Fruit fly (Drosophila melanogaster): Measurements from ENCODE around the gene Chsy.
A peak's percentile ranks its signal among the peaks of the same experiment; 100 is the strongest.

Gene Chsy

dm6 chrX:15593477-15594229 lies at the start of gene Chsy (continued):
- TF ChIP-seq corto (GFP tag; optimal IDR thresholded peaks at IDR 0.05) (no peak), gt (GFP tag; IDR thresholded peaks at IDR 0.05) (no peak), D19B (GFP tag; optimal IDR thresholded peaks at IDR 0.05) (no peak), Doc2 (GFP tag; IDR thresholded peaks at IDR 0.05) (no peak), CG1792 (GFP tag; optimal IDR thresholded peaks at IDR 0.05) (no peak), NfI (GFP tag; optimal IDR thresholded peaks at IDR 0.05) (no peak), Bdp1 (GFP tag; optimal IDR thresholded peaks at IDR 0.05) (no peak), hb (GFP tag; IDR thresholded peaks at IDR 0.05; ENCODE audit: partially characterized antibody) (no peak), gem (tag; optimal IDR thresholded peaks at IDR 0.05) (peak; percentile 52), cas (GFP tag; IDR thresholded peaks at IDR 0.05) (no peak), jigr1 (GFP tag; IDR thresholded peaks at IDR 0.05) (no peak), mam (GFP tag; optimal IDR thresholded peaks at IDR 0.05) (no peak), CG7271 (tag; optimal IDR thresholded peaks at IDR 0.05) (no peak), CG13123 (GFP tag; optimal IDR thresholded peaks at IDR 0.05) (no peak), CG11398 (GFP tag; optimal IDR thresholded peaks at IDR 0.05) (no peak), bbx (GFP tag; IDR thresholded peaks at IDR 0.05; ENCODE audit: partially characterized antibody) (no peak), klu (GFP tag; IDR thresholded peaks at IDR 0.05) (no peak), ac (GFP tag; optimal IDR thresholded peaks at IDR 0.05) (no peak), ase (GFP tag; IDR thresholded peaks at IDR 0.05) (no peak), CG7372 (GFP tag; IDR thresholded peaks at IDR 0.05) (0 out of 2 replicates have a peak, but pooled peaks have one; percentile 8), gcm2 (GFP tag; optimal IDR thresholded peaks at IDR 0.05) (no peak), sens-2 (GFP tag; IDR thresholded peaks at IDR 0.05) (no peak), eve (GFP tag; optimal IDR thresholded peaks at IDR 0.05) (no peak), PHDP (tag; optimal IDR thresholded peaks at IDR 0.05) (no peak), wor (GFP tag; IDR thresholded peaks at IDR 0.05) (no peak), CG9215 (GFP tag; IDR thresholded peaks at IDR 0.05) (no peak), tx (GFP tag; optimal IDR thresholded peaks at IDR 0.05) (no peak), CG4360 (GFP tag; IDR thresholded peaks at IDR 0.05) (no peak), Usf (GFP tag; optimal IDR thresholded peaks at IDR 0.05) (no peak), bab2 (GFP tag; optimal IDR thresholded peaks at IDR 0.05) (no peak), repo (GFP tag; optimal IDR thresholded peaks at IDR 0.05) (no peak), CG3838 (GFP tag; optimal IDR thresholded peaks at IDR 0.05) (no peak), CG11504 (tag; optimal IDR thresholded peaks at IDR 0.05) (no peak), unpg (GFP tag; optimal IDR thresholded peaks at IDR 0.05) (no peak), NC2β (GFP tag; optimal IDR thresholded peaks at IDR 0.05) (no peak), CG31365 (tag; optimal IDR thresholded peaks at IDR 0.05) (no peak), her (GFP tag; optimal IDR thresholded peaks at IDR 0.05) (no peak), dysf (GFP tag; IDR thresholded peaks at IDR 0.05) (no peak), NK7.1 (GFP tag; optimal IDR thresholded peaks at IDR 0.05) (no peak), scrt (GFP tag; optimal IDR thresholded peaks at IDR 0.05) (no peak), CG10543 (GFP tag; optimal IDR thresholded peaks at IDR 0.05) (peak; percentile 10), chm (GFP tag; IDR thresholded peaks at IDR 0.05) (no peak), Trl (optimal IDR thresholded peaks at IDR 0.05) (peak; percentile 79 to 80), Trl (GFP tag; optimal IDR thresholded peaks at IDR 0.05) (no peak), CG14860 (GFP tag; IDR thresholded peaks at IDR 0.05; ENCODE audit: partially characterized antibody) (no peak), CG11723 (GFP tag; optimal IDR thresholded peaks at IDR 0.05) (no peak), Ets97D (GFP tag; optimal IDR thresholded peaks at IDR 0.05) (no peak), CG8388 (GFP tag; optimal IDR thresholded peaks at IDR 0.05) (no peak), kah (GFP tag; optimal IDR thresholded peaks at IDR 0.05) (no peak), CG4730 (GFP tag; IDR thresholded peaks at IDR 0.05) (no peak), B-H1 (GFP tag; IDR thresholded peaks at IDR 0.05) (peak; percentile 10; the same call in 1 of the 3 replicates), NFAT (GFP tag; IDR thresholded peaks at IDR 0.05) (peak; percentile 46; the same call in 1 of the 2 replicates)

Measured in whole organism, embryonic.